Fruit fly (Drosophila melanogaster) whole organism, embryonic: ENCODE measurements around the gene MYPT-75D.

Experiments
- CG18619 ChIP-seq: fragments of 200-800 bp; sonication (Bioruptor generic); optimal IDR thresholded peaks from 3 replicates; lab custom pipeline; 2017; ENCODE audit warnings: missing biosample characterization, mild to moderate bottlenecking, missing genetic modification characterization
- CTCF ChIP-seq: fragments of 200-800 bp; sonication (Bioruptor generic); optimal IDR thresholded peaks from 2 replicates; lab custom pipeline; 2017; ENCODE audit warnings: missing biosample characterization, mild to moderate bottlenecking, missing genetic modification characterization, moderate library complexity
- Dip2 ChIP-seq: fragments of 200-800 bp; sonication (Bioruptor generic); IDR thresholded peaks from 2 replicates; pipeline ENCODE4 v1.3.6; 2022; ENCODE audit warnings: missing biosample characterization, missing genetic modification characterization
- gem ChIP-seq: fragments of 200-800 bp; sonication (Bioruptor generic); optimal IDR thresholded peaks from 2 replicates; lab custom pipeline; 2019; ENCODE audit warnings: missing biosample characterization, mild to moderate bottlenecking, missing genetic modification characterization, moderate library complexity
- sim ChIP-seq: fragments of 200-800 bp; sonication (Bioruptor generic); IDR thresholded peaks from 2 replicates; pipeline ENCODE4 v1.3.6; 2022; ENCODE audit warnings: missing biosample characterization, missing genetic modification characterization

DNA sequence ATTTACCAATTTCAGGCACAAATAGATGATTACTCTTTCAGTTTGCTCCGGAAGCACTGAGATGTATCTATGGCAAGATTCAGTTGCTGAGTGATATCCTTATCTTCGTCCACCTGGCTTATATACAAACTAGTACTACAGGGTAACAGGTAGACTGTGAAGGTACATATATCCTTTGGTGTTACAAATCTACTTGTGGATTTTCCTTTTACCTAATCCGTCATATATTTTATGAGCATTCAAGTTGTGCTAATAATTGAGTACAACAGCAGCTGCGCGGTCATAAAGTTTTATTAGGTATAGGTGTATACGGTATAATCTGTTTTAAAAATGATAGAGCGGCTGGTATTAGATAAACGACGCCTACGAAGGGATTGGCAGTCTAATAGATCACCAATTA, 32.1 kb upstream of the MYPT-75D start, which contains the start of gene term:
- no peak for TF ChIP-seq gem (tag; lab: Kevin White, UChicago)
- no peak for TF ChIP-seq CG18619 (GFP tag; lab: Kevin White, UChicago)
- TF ChIP-seq sim (GFP tag; lab: Robert Waterston, UW) = no peak
- no peak for TF ChIP-seq Dip2 (GFP tag; lab: Robert Waterston, UW)
- no peak for TF ChIP-seq CTCF (GFP tag; lab: Kevin White, UChicago)
